Worm (Caenorhabditis elegans): ENCODE results near the gene nhr-189.

ce11 chrV:3811541-3811940 lies 48.5 kb downstream of the nhr-189 start, which contains the start of gene scl-13:
- TF ChIP-seq skn-1 (tag; optimal IDR thresholded peaks at IDR 0.05) (no peak), irx-1 (tag; optimal IDR thresholded peaks at IDR 0.05) (no peak), dsc-1 (tag; optimal IDR thresholded peaks at IDR 0.05) (no peak), tbx-2 (tag; optimal IDR thresholded peaks at IDR 0.05) (no peak), C16A3.4 (tag; optimal IDR thresholded peaks at IDR 0.05) (no peak), dpl-1 (GFP tag; optimal IDR thresholded peaks at IDR 0.05) (no peak), tlp-1 (tag; optimal IDR thresholded peaks at IDR 0.05) (no peak), nhr-28 (tag; optimal IDR thresholded peaks at IDR 0.05) (no peak), nhr-77 (tag; optimal IDR thresholded peaks at IDR 0.05) (no peak), ceh-82 (tag; optimal IDR thresholded peaks at IDR 0.05) (no peak), alr-1 (tag; optimal IDR thresholded peaks at IDR 0.05; ENCODE audit: borderline replicate concordance) (no peak), pag-3 (tag; optimal IDR thresholded peaks at IDR 0.05; ENCODE audit: borderline replicate concordance, insufficient read depth) (no peak), nhr-47 (tag; optimal IDR thresholded peaks at IDR 0.05) (no peak)
